Worm (Caenorhabditis elegans) whole organism, L4 larva: ENCODE results near the gene ZK892.6.

ENCODE experiments used
- T20F7.1 ChIP-seq: fragments of 200-800 bp; sonication (Bioruptor generic); optimal IDR thresholded peaks from 2 replicates; lab custom pipeline; 2018; ENCODE audit warnings: mild to moderate bottlenecking, missing genetic modification characterization, missing compliant biosample characterization
- Y5F2A.4 ChIP-seq: fragments of 200-800 bp; sonication (Bioruptor generic); optimal IDR thresholded peaks from 2 replicates; lab custom pipeline; 2018; ENCODE audit warnings: mild to moderate bottlenecking, missing genetic modification characterization, missing compliant biosample characterization
- daf-19 ChIP-seq: fragments of 200-800 bp; sonication (Bioruptor generic); conservative IDR thresholded peaks from 2 replicates; pipeline ENCODE4 v1.3.6; 2022; ENCODE audit warnings: missing genetic modification characterization, missing compliant biosample characterization
- egl-27 ChIP-seq: sonication (generic microtip); optimal IDR thresholded peaks from 3 replicates; lab custom pipeline; 2017; ENCODE audit warnings: missing biosample characterization, missing genetic modification reagents, missing genetic modification characterization
- fkh-10 ChIP-seq: fragments of 150-350 bp; optimal IDR thresholded peaks from 2 replicates; lab custom pipeline; 2014; ENCODE audit warnings: missing biosample characterization, missing genetic modification reagents, missing genetic modification characterization
- fos-1 ChIP-seq: fragments of 150-350 bp; optimal IDR thresholded peaks from 2 replicates; lab custom pipeline; 2014; ENCODE audit warnings: missing biosample characterization, missing genetic modification characterization
- lin-39 ChIP-seq: fragments of 150-350 bp; optimal IDR thresholded peaks from 2 replicates; lab custom pipeline; 2014; ENCODE audit warnings: missing biosample characterization, missing genetic modification reagents, missing genetic modification characterization
- lsy-2 ChIP-seq, 2 experiments: fragments of 150-350 bp in 1 of 2; sonication (generic microtip) in 1 of 2; optimal IDR thresholded peaks; 2 replicates each; lab custom pipeline; 2014 to 2017; ENCODE audit warnings: missing biosample characterization in 2 of 2, missing genetic modification characterization in 2 of 2
- spr-1 ChIP-seq: sonication (generic microtip); optimal IDR thresholded peaks from 2 replicates; lab custom pipeline; 2016; ENCODE audit warnings: mild to moderate bottlenecking, missing genetic modification characterization, missing compliant biosample characterization

DNA sequence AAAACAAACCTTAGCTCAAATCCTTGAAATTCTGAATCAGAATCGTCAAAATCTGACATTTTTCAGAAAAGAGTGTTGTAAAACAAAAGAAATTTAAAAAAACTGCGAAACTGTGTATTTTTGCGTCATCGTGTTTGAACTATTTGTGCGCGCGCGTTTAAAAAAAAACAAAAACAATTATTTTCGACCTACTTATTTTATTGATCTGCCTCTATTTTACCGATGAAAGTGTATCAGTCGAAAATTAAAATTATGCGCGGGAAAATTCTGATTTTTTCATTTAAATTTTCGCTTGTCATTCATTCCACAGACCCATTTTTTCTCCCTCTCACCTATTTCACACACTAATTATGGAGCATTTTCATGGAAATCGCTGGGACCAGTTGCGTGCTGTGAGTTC, 41.0 kb downstream of the ZK892.6 start, which contains the start of the genes C05C10.7 and C05C10.5:
- TF ChIP-seq daf-19 (GFP tag; lab: Robert Waterston, UW) (no peak), fos-1 (no peak), lsy-2 (tag; optimal IDR thresholded peaks at IDR 0.05; lab: Kevin White, UChicago) (no peak), T20F7.1 (GFP tag; lab: Kevin White, UChicago) (no peak), egl-27 (no peak), Y5F2A.4 (GFP tag; lab: Kevin White, UChicago) (no peak), fkh-10 (no peak), spr-1 (tag; lab: Kevin White, UChicago) (no peak), lin-39 (no peak)
